Worm (Caenorhabditis elegans): ENCODE results near the gene F08G12.5.

F08G12.5 gene

ce11 chrX:11337783-11338182 is 27.7 kb upstream of the F08G12.5 start, which contains the start of gene gcy-9:
gcy-9 (minus strand) TSS chrX:11337883.
- no peak for TF ChIP-seq tab-1 (GFP tag; IDR thresholded peaks at IDR 0.05)

- TF ChIP-seq tab-1 (GFP tag; IDR thresholded peaks at IDR 0.05) (no peak), ref-1 (GFP tag; conservative IDR thresholded peaks at IDR 0.05) (no peak)
Observed at ce11 chrX:11337095-11337494, 27.0 kb upstream of the F08G12.5 start.

- TF ChIP-seq tab-1 (GFP tag; IDR thresholded peaks at IDR 0.05) (no peak), flt-1 (GFP tag; IDR thresholded peaks at IDR 0.05) (no peak), ztf-29 (GFP tag; IDR thresholded peaks at IDR 0.05) (no peak), klf-2 (GFP tag; conservative IDR thresholded peaks at IDR 0.05) (no peak)
Observed at ce11 chrX:11329424-11329823, 19.3 kb upstream of the F08G12.5 start, which contains the start of gene npr-9. npr-9 (plus strand) TSS chrX:11329724.

ce11 chrX:11328710-11329109 is 18.6 kb upstream of the F08G12.5 start:
- TF ChIP-seq ztf-29 (GFP tag; IDR thresholded peaks at IDR 0.05), result no peak
- TF ChIP-seq ref-1 (GFP tag; conservative IDR thresholded peaks at IDR 0.05), result no peak
- no peak for TF ChIP-seq med-1 (GFP tag; optimal IDR thresholded peaks at IDR 0.05; ENCODE audit: insufficient read depth)
- TF ChIP-seq ztf-23 (GFP tag; IDR thresholded peaks at IDR 0.05), result no peak

- TF ChIP-seq cog-1 (tag; optimal IDR thresholded peaks at IDR 0.05) (no peak), ztf-23 (GFP tag; IDR thresholded peaks at IDR 0.05) (no peak), T22C8.4 (GFP tag; IDR thresholded peaks at IDR 0.05) (no peak), med-1 (GFP tag; optimal IDR thresholded peaks at IDR 0.05; ENCODE audit: insufficient read depth) (no peak), tab-1 (GFP tag; IDR thresholded peaks at IDR 0.05) (no peak), ztf-29 (GFP tag; IDR thresholded peaks at IDR 0.05) (no peak), ref-1 (GFP tag; conservative IDR thresholded peaks at IDR 0.05) (no peak), flt-1 (GFP tag; IDR thresholded peaks at IDR 0.05) (no peak), klf-2 (GFP tag; conservative IDR thresholded peaks at IDR 0.05) (no peak)
Observed at ce11 chrX:11326827-11327226, 16.7 kb upstream of the F08G12.5 start, which contains the start of gene ZK455.5. ZK455.5 (minus strand) TSS chrX:11326927.

ce11 chrX:11324240-11324639 is 14.2 kb upstream of the F08G12.5 start, which contains the start of gene asm-2:
asm-2 (minus strand) TSS chrX:11324251.
- no peak for TF ChIP-seq klf-2 (GFP tag; conservative IDR thresholded peaks at IDR 0.05)
- no peak for TF ChIP-seq med-1 (GFP tag; optimal IDR thresholded peaks at IDR 0.05; ENCODE audit: insufficient read depth)
- TF ChIP-seq ref-1 (GFP tag; conservative IDR thresholded peaks at IDR 0.05), result no peak
- TF ChIP-seq ztf-23 (GFP tag; IDR thresholded peaks at IDR 0.05), result no peak
- TF ChIP-seq T22C8.4 (GFP tag; IDR thresholded peaks at IDR 0.05), result no peak
- TF ChIP-seq tab-1 (GFP tag; IDR thresholded peaks at IDR 0.05), result no peak
- TF ChIP-seq cog-1 (tag; optimal IDR thresholded peaks at IDR 0.05), result no peak
- no peak for TF ChIP-seq flt-1 (GFP tag; IDR thresholded peaks at IDR 0.05)
- no peak for TF ChIP-seq ztf-29 (GFP tag; IDR thresholded peaks at IDR 0.05)

- no peak for TF ChIP-seq ztf-29 (GFP tag; IDR thresholded peaks at IDR 0.05)
- no peak for TF ChIP-seq ztf-23 (GFP tag; IDR thresholded peaks at IDR 0.05)
- TF ChIP-seq klf-2 (GFP tag; conservative IDR thresholded peaks at IDR 0.05), result no peak
- TF ChIP-seq T22C8.4 (GFP tag; IDR thresholded peaks at IDR 0.05), result no peak
- TF ChIP-seq flt-1 (GFP tag; IDR thresholded peaks at IDR 0.05), result no peak
- TF ChIP-seq ref-1 (GFP tag; conservative IDR thresholded peaks at IDR 0.05), result no peak
- no peak for TF ChIP-seq med-1 (GFP tag; optimal IDR thresholded peaks at IDR 0.05; ENCODE audit: insufficient read depth)
- TF ChIP-seq cog-1 (tag; optimal IDR thresholded peaks at IDR 0.05), result no peak
- no peak for TF ChIP-seq tab-1 (GFP tag; IDR thresholded peaks at IDR 0.05)
Observed at ce11 chrX:11323225-11323624, 13.1 kb upstream of the F08G12.5 start.

- TF ChIP-seq ztf-29 (GFP tag; IDR thresholded peaks at IDR 0.05) (no peak), T22C8.4 (GFP tag; IDR thresholded peaks at IDR 0.05) (no peak), klf-2 (GFP tag; conservative IDR thresholded peaks at IDR 0.05) (no peak)
Observed at ce11 chrX:11317939-11318338, 7.9 kb upstream of the F08G12.5 start, which contains the start of gene hizr-1. hizr-1 (plus strand) TSS chrX:11318278.

- TF ChIP-seq klf-2 (GFP tag; conservative IDR thresholded peaks at IDR 0.05) (no peak), ztf-23 (GFP tag; IDR thresholded peaks at IDR 0.05) (no peak), flt-1 (GFP tag; IDR thresholded peaks at IDR 0.05) (no peak), ztf-29 (GFP tag; IDR thresholded peaks at IDR 0.05) (no peak), med-1 (GFP tag; optimal IDR thresholded peaks at IDR 0.05; ENCODE audit: insufficient read depth) (no peak), ref-1 (GFP tag; conservative IDR thresholded peaks at IDR 0.05) (no peak), T22C8.4 (GFP tag; IDR thresholded peaks at IDR 0.05) (no peak), tab-1 (GFP tag; IDR thresholded peaks at IDR 0.05) (no peak), cog-1 (tag; optimal IDR thresholded peaks at IDR 0.05) (no peak)
Observed at ce11 chrX:11316750-11317149, 6.7 kb upstream of the F08G12.5 start, which contains the start of gene nlp-57. nlp-57 (plus strand) TSS chrX:11317050.

- no peak for TF ChIP-seq tab-1 (GFP tag; IDR thresholded peaks at IDR 0.05)
- TF ChIP-seq flt-1 (GFP tag; IDR thresholded peaks at IDR 0.05), result no peak
- TF ChIP-seq ztf-23 (GFP tag; IDR thresholded peaks at IDR 0.05), result no peak
- no peak for TF ChIP-seq ztf-29 (GFP tag; IDR thresholded peaks at IDR 0.05)
- no peak for TF ChIP-seq klf-2 (GFP tag; conservative IDR thresholded peaks at IDR 0.05)
- no peak for TF ChIP-seq ref-1 (GFP tag; conservative IDR thresholded peaks at IDR 0.05)
- TF ChIP-seq T22C8.4 (GFP tag; IDR thresholded peaks at IDR 0.05), result no peak
- no peak for TF ChIP-seq cog-1 (tag; optimal IDR thresholded peaks at IDR 0.05)
- TF ChIP-seq med-1 (GFP tag; optimal IDR thresholded peaks at IDR 0.05; ENCODE audit: insufficient read depth), result no peak
Observed at ce11 chrX:11315392-11315791, 5.3 kb upstream of the F08G12.5 start, which contains the start of gene F08G12.11. F08G12.11 (minus strand) TSS chrX:11315572.

ce11 chrX:11307056-11307455 is 3.0 kb downstream of the F08G12.5 start, which contains the start of gene vhl-1:
vhl-1 (plus strand) TSS chrX:11307356.
- TF ChIP-seq ref-1 (GFP tag; conservative IDR thresholded peaks at IDR 0.05) (no peak), cog-1 (tag; optimal IDR thresholded peaks at IDR 0.05) (no peak), flt-1 (GFP tag; IDR thresholded peaks at IDR 0.05) (no peak), med-1 (GFP tag; optimal IDR thresholded peaks at IDR 0.05; ENCODE audit: insufficient read depth) (no peak), ztf-23 (GFP tag; IDR thresholded peaks at IDR 0.05) (no peak), T22C8.4 (GFP tag; IDR thresholded peaks at IDR 0.05) (no peak), klf-2 (GFP tag; conservative IDR thresholded peaks at IDR 0.05) (no peak), ztf-29 (GFP tag; IDR thresholded peaks at IDR 0.05) (no peak), tab-1 (GFP tag; IDR thresholded peaks at IDR 0.05) (no peak)
